Worm (Caenorhabditis elegans) whole organism, L4 larva: Measurements from ENCODE around the gene F38E9.6.
"Not testable (repeated sequence)": the region's sequence is repeated elsewhere in the genome, so short reads cannot be mapped to it uniquely, and the experiment has no call there.

Source experiments
- T26A8.4 ChIP-seq: fragments of 200-800 bp; sonication (Bioruptor generic); IDR thresholded peaks from 2 replicates; pipeline ENCODE4 v1.3.6; 2022; ENCODE audit warnings: missing genetic modification characterization, missing compliant biosample characterization
- Y5F2A.4 ChIP-seq: fragments of 200-800 bp; sonication (Bioruptor generic); optimal IDR thresholded peaks from 2 replicates; lab custom pipeline; 2018; ENCODE audit warnings: mild to moderate bottlenecking, missing genetic modification characterization, missing compliant biosample characterization
- ceh-62 ChIP-seq: sonication (generic microtip); optimal IDR thresholded peaks from 2 replicates; lab custom pipeline; 2017; ENCODE audit warnings: missing biosample characterization, missing genetic modification characterization
- ceh-82 ChIP-seq: sonication (generic microtip); optimal IDR thresholded peaks from 2 replicates; lab custom pipeline; 2017; ENCODE audit warnings: missing biosample characterization, missing genetic modification characterization
- cey-2 ChIP-seq: sonication (generic microtip); optimal IDR thresholded peaks from 3 replicates; lab custom pipeline; 2017; ENCODE audit warnings: missing genetic modification characterization, mild to moderate bottlenecking, missing compliant biosample characterization, antibody characterized with exemption, borderline replicate concordance; ENCODE audit not compliant: insufficient read depth
- daf-16 ChIP-seq, 3 experiments: sonication (generic microtip); optimal IDR thresholded peaks; 2 replicates each; lab custom pipeline; 2016 to 2017; ENCODE audit warnings: missing genetic modification characterization in 3 of 3, missing genetic modification reagents in 3 of 3, mild to moderate bottlenecking in 2 of 3, missing compliant biosample characterization in 2 of 3, missing biosample characterization in 1 of 3, moderate library complexity in 1 of 3
- dmd-6 ChIP-seq: fragments of 200-800 bp; sonication (Bioruptor generic); IDR thresholded peaks from 2 replicates; pipeline ENCODE4 v1.3.6; 2022; ENCODE audit warnings: missing genetic modification reagents, missing genetic modification characterization, missing compliant biosample characterization
- dmd-9 ChIP-seq: fragments of 200-800 bp; sonication (Bioruptor generic); IDR thresholded peaks from 2 replicates; pipeline ENCODE4 v1.3.6; 2022; ENCODE audit warnings: missing genetic modification reagents, missing genetic modification characterization, missing compliant biosample characterization
- dve-1 ChIP-seq: sonication (generic microtip); optimal IDR thresholded peaks from 2 replicates; lab custom pipeline; 2017; ENCODE audit warnings: antibody characterized with exemption, mild to moderate bottlenecking, missing genetic modification characterization, missing compliant biosample characterization; ENCODE audit not compliant: insufficient read depth
- egl-43 ChIP-seq: fragments of 200-800 bp; sonication (Bioruptor generic); IDR thresholded peaks from 2 replicates; pipeline ENCODE4 v1.3.6; 2022; ENCODE audit warnings: missing genetic modification reagents, missing genetic modification characterization, missing compliant biosample characterization
- hlh-11 ChIP-seq: fragments of 200-800 bp; sonication (Bioruptor generic); optimal IDR thresholded peaks from 2 replicates; lab custom pipeline; 2018; ENCODE audit warnings: mild to moderate bottlenecking, missing genetic modification characterization, missing compliant biosample characterization
- lir-3 ChIP-seq: sonication (generic microtip); optimal IDR thresholded peaks from 2 replicates; lab custom pipeline; 2016; ENCODE audit warnings: mild to moderate bottlenecking, missing genetic modification characterization, missing compliant biosample characterization
- madf-9 ChIP-seq: fragments of 200-800 bp; sonication (Bioruptor generic); conservative IDR thresholded peaks from 2 replicates; pipeline ENCODE4 v1.3.6; 2022; ENCODE audit warnings: missing genetic modification reagents, missing genetic modification characterization, missing compliant biosample characterization
- mxl-3 ChIP-seq: fragments of 200-800 bp; sonication (Bioruptor generic); optimal IDR thresholded peaks from 2 replicates; lab custom pipeline; 2018; ENCODE audit warnings: mild to moderate bottlenecking, missing genetic modification characterization, missing compliant biosample characterization
- nhr-102 ChIP-seq: sonication (generic microtip); optimal IDR thresholded peaks from 2 replicates; lab custom pipeline; 2016; ENCODE audit warnings: mild to moderate bottlenecking, missing genetic modification characterization, moderate library complexity, missing compliant biosample characterization
- nhr-25 ChIP-seq: sonication (generic microtip); optimal IDR thresholded peaks from 2 replicates; lab custom pipeline; 2017; ENCODE audit warnings: missing genetic modification characterization, mild to moderate bottlenecking, missing compliant biosample characterization, antibody characterized with exemption, moderate library complexity, borderline replicate concordance; ENCODE audit not compliant: insufficient read depth
- nhr-28 ChIP-seq: fragments of 150-350 bp; optimal IDR thresholded peaks from 2 replicates; lab custom pipeline; 2014; ENCODE audit warnings: missing biosample characterization, missing genetic modification characterization
- nhr-48 ChIP-seq: sonication (generic microtip); optimal IDR thresholded peaks from 2 replicates; lab custom pipeline; 2016; ENCODE audit warnings: mild to moderate bottlenecking, missing genetic modification characterization, missing compliant biosample characterization
- nhr-76 ChIP-seq: fragments of 150-350 bp; optimal IDR thresholded peaks from 2 replicates; lab custom pipeline; 2014; ENCODE audit warnings: missing biosample characterization, missing genetic modification characterization
- nhr-77 ChIP-seq: fragments of 150-350 bp; optimal IDR thresholded peaks from 2 replicates; lab custom pipeline; 2014; ENCODE audit warnings: missing biosample characterization, missing genetic modification characterization
- php-3 ChIP-seq: fragments of 200-800 bp; sonication (Bioruptor generic); IDR thresholded peaks from 2 replicates; pipeline ENCODE4 v1.3.6; 2022; ENCODE audit warnings: missing genetic modification reagents, missing genetic modification characterization, missing compliant biosample characterization
- pqm-1 ChIP-seq: sonication (generic microtip); optimal IDR thresholded peaks from 2 replicates; lab custom pipeline; 2017; ENCODE audit warnings: missing biosample characterization, missing genetic modification characterization
- set-16 ChIP-seq: fragments of 200-800 bp; sonication (Bioruptor generic); IDR thresholded peaks from 2 replicates; pipeline ENCODE4 v1.3.6; 2022; ENCODE audit warnings: missing genetic modification reagents, missing genetic modification characterization, missing compliant biosample characterization
- snpc-4 ChIP-seq: fragments of 150-350 bp; optimal IDR thresholded peaks from 2 replicates; lab custom pipeline; 2014; ENCODE audit warnings: missing biosample characterization, missing genetic modification characterization
- spr-3 ChIP-seq: fragments of 200-800 bp; sonication (Bioruptor generic); optimal IDR thresholded peaks from 2 replicates; lab custom pipeline; 2018; ENCODE audit warnings: mild to moderate bottlenecking, missing genetic modification characterization, missing compliant biosample characterization
- tag-97 ChIP-seq: fragments of 200-800 bp; sonication (Bioruptor generic); IDR thresholded peaks from 2 replicates; pipeline ENCODE4 v1.3.6; 2022; ENCODE audit warnings: missing genetic modification characterization, missing compliant biosample characterization
- tra-1 ChIP-seq: fragments of 200-800 bp; sonication (Bioruptor generic); IDR thresholded peaks from 2 replicates; pipeline ENCODE4 v1.3.6; 2022; ENCODE audit warnings: missing genetic modification reagents, missing genetic modification characterization, missing compliant biosample characterization
- unc-130 ChIP-seq: sonication (generic microtip); optimal IDR thresholded peaks from 2 replicates; lab custom pipeline; 2016; ENCODE audit warnings: missing genetic modification reagents, missing genetic modification characterization, missing compliant biosample characterization
- unc-62 ChIP-seq, 3 experiments: fragments of 150-350 bp in 1 of 3; sonication (generic microtip); optimal IDR thresholded peaks in 2 of 3; peaks in 1 of 3; 1 replicate in 1 of 3; 2 replicates in 2 of 3; lab custom pipeline; 2014 to 2017; ENCODE audit warnings: missing biosample characterization in 3 of 3, missing genetic modification characterization in 3 of 3, missing genetic modification reagents in 3 of 3, missing genotype in 1 of 3
- zfp-2 ChIP-seq: sonication (generic microtip); optimal IDR thresholded peaks from 2 replicates; lab custom pipeline; 2016; ENCODE audit warnings: mild to moderate bottlenecking, missing genetic modification characterization, missing compliant biosample characterization

F38E9.6 gene

DNA sequence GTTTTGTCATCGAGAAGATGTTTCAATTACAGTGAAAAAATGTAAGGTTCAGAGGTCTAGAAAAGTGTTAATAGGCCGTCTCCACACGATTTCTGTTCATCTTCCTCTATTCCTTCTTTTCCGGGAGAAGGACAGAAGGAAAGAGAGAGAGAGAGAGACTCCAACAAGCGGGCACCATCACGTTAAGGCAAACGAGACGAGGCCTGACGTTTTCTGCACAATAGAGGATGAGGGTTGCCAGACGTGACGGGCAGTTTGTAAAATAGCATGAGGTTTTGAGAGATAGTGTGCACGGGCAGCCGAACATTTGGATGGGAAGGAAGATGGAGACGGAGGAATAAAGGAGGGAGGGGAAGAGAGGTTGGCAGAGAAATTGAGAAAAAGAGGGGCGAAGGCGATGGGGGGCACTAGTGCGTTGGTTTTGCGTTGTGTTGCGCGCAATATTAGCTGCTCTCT, 13.6 kb downstream of the F38E9.6 start, which contains the start of gene twf-2 (continued):
- no peak for TF ChIP-seq ceh-62 (tag; lab: Kevin White, UChicago)
- TF ChIP-seq lir-3 (tag; lab: Kevin White, UChicago), result no peak
- no peak for TF ChIP-seq spr-3 (GFP tag; lab: Kevin White, UChicago)
- TF ChIP-seq daf-16 (GFP tag; optimal IDR thresholded peaks at IDR 0.05; lab: Kevin White, UChicago), result peak; percentile 26 to 55
- TF ChIP-seq daf-16 (tag; optimal IDR thresholded peaks at IDR 0.05; lab: Kevin White, UChicago), result peak; percentile 31
- no peak for TF ChIP-seq Y5F2A.4 (GFP tag; lab: Kevin White, UChicago)
- no peak for TF ChIP-seq dmd-9 (GFP tag; lab: Robert Waterston, UW)
- peak; percentile 78 for TF ChIP-seq dve-1 (tag; lab: Kevin White, UChicago)
- no peak for TF ChIP-seq tag-97 (GFP tag; lab: Robert Waterston, UW)
- no peak for TF ChIP-seq nhr-25 (tag; lab: Kevin White, UChicago)
- TF ChIP-seq snpc-4 (tag; lab: Kevin White, UChicago), result no peak
- TF ChIP-seq mxl-3 (GFP tag; lab: Kevin White, UChicago), result peak; percentile 85
- no peak; the same call in 1 of the 2 replicates for TF ChIP-seq T26A8.4 (GFP tag; lab: Robert Waterston, UW)
- no peak for TF ChIP-seq tra-1 (GFP tag; lab: Robert Waterston, UW)
- TF ChIP-seq ceh-82, result no peak
- TF ChIP-seq cey-2, result no peak

DNA sequence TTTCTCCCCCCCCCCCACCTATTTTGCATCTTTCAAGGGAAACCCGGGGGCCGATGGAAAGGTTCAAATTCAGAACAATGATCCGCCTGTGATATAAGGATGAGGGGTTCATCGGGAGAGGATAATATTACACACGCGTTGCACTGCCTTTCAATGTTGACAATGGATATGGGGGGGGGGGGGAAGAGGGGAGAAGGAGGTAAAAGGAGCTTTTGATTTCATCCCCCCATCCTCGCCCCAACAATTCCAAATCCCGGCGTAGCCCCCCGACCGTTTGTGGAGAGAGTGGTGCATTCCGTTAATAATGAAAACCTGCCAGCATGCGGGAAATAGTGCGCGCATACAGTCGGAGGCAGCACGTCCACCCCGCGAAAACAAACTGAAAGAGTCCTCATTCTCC, 14.9 kb downstream of the F38E9.6 start:
- TF ChIP-seq nhr-102 (tag; lab: Kevin White, UChicago) (no peak), set-16 (peak; percentile 47), egl-43 (GFP tag; lab: Robert Waterston, UW) (peak; percentile 40; the same call in 1 of the 2 replicates)

DNA sequence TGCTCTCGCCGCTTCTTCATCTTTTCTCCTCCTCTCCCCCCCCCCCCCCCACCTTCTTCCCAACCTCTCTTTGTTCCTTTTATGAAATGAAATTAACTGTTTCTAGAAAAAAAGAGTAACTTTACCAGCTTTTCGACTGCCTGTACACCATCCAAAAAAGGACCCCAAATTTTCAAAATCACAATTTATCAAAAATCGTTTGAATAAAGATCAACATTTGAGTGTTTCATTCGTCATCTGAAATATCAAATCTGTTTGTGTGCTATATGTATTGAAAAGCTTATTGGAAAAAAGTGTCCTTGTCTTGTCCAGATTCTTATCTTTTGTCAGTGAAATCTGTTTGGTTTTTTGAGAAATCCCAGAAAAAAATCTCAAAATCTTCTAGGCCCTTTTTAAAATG, 18.9 kb downstream of the F38E9.6 start:
- TF ChIP-seq nhr-48 (tag; lab: Kevin White, UChicago) (no peak), unc-62 (GFP tag; optimal IDR thresholded peaks at IDR 0.05 in 1 of 2; lab: Kevin White, UChicago) (peak in 1 of 2 experiments; percentile 95), unc-62 (tag; optimal IDR thresholded peaks at IDR 0.05; lab: Kevin White, UChicago) (no peak)

DNA sequence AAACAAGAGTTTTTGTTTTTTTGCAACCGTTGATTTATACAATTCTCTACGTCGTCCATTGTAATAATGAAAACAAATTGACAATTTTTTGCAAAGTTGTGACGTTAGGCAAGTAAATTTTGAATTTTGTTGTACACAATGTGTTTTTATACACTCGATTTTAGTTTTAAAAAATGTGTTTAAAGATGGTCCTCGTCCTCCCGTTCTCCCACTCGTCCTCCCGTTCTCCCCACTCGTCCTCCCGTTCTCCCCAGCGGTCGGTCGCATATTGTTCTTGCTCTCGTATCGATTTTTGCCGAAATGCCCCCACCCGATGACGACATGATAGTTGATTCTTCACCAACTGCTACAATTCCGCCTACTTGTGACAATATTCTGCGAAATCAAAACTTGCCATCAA, 19.4 kb downstream of the F38E9.6 start, which contains the start of gene F38E9.4:
TSS of gene F38E9.4 (plus strand) at position 301 of the 400 bp plus-strand sequence.
- not testable (repeated sequence) for TF ChIP-seq zfp-2 (tag; lab: Kevin White, UChicago); nhr-77 (tag; lab: Kevin White, UChicago); nhr-76

DNA sequence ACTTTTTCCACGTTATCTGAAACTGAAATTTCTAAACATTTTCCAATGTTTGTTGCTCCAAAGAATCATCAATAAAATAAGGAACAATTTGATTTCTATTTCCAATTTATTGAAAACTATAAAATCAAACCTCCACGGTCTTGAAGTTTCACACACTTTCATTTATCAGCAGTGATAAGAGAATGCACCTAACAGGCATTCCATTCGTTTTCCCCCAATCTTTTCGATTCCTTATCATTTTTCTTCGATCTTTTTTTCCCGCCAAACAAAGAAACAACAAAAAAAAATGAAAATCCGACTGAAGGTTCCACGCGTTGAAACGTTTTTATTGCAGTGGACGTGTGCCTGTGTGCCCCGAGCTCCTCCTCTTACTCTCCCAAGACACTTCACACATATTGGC, 24.4 kb downstream of the F38E9.6 start, which contains the start of gene nas-39:
TSS of gene nas-39 (plus strand) at position 269 of the 400 bp plus-strand sequence.
- TF ChIP-seq dmd-6 (GFP tag; lab: Robert Waterston, UW), result peak; percentile 54; the same call in 1 of the 2 replicates
- no peak for TF ChIP-seq unc-130 (GFP tag; lab: Kevin White, UChicago)
- TF ChIP-seq madf-9, result no peak
- TF ChIP-seq dve-1 (tag; lab: Kevin White, UChicago), result peak; percentile 55
- peak; percentile 46 for TF ChIP-seq hlh-11 (tag; lab: Kevin White, UChicago)
- TF ChIP-seq daf-16 (GFP tag; optimal IDR thresholded peaks at IDR 0.05; lab: Kevin White, UChicago), result no peak
- peak; percentile 71 for TF ChIP-seq daf-16 (tag; optimal IDR thresholded peaks at IDR 0.05; lab: Kevin White, UChicago)
- peak; percentile 72 for TF ChIP-seq nhr-28 (tag; lab: Kevin White, UChicago)
- TF ChIP-seq php-3 (GFP tag; lab: Robert Waterston, UW), result peak; percentile 49; the same call in 1 of the 2 replicates
- TF ChIP-seq pqm-1 (tag; lab: Kevin White, UChicago), result peak; percentile 95
